Fruit fly (Drosophila melanogaster) whole organism, embryonic: ENCODE measurements around the gene Bruce.

ENCODE experiments used
- Antp ChIP-seq: fragments of 200-800 bp; sonication (Bioruptor generic); optimal IDR thresholded peaks from 3 replicates; lab custom pipeline; 2016; ENCODE audit warnings: missing biosample characterization, missing genetic modification characterization
- CG10209 ChIP-seq: fragments of 200-800 bp; sonication (Bioruptor generic); optimal IDR thresholded peaks from 3 replicates; lab custom pipeline; 2017; ENCODE audit warnings: missing biosample characterization, mild to moderate bottlenecking, missing genetic modification characterization, missing genetic modification reagents
- CG10959 ChIP-seq: fragments of 200-800 bp; sonication (Bioruptor generic); IDR thresholded peaks from 2 replicates; pipeline ENCODE4 v1.3.6; 2022; ENCODE audit warnings: missing biosample characterization, missing genetic modification characterization
- CG11504 ChIP-seq: fragments of 200-800 bp; sonication (Bioruptor generic); optimal IDR thresholded peaks from 3 replicates; lab custom pipeline; 2019; ENCODE audit warnings: missing biosample characterization, mild to moderate bottlenecking, missing genetic modification characterization, moderate library complexity
- CG11560 ChIP-seq: fragments of 200-800 bp; sonication (Bioruptor generic); IDR thresholded peaks from 3 replicates; pipeline ENCODE4 v1.3.6; 2022; ENCODE audit warnings: missing biosample characterization, missing genetic modification characterization
- CG12155 ChIP-seq: fragments of 200-800 bp; sonication (Bioruptor generic); optimal IDR thresholded peaks from 3 replicates; lab custom pipeline; 2016; ENCODE audit warnings: missing biosample characterization, missing genetic modification characterization
- CG12659 ChIP-seq: fragments of 200-800 bp; sonication (Bioruptor generic); optimal IDR thresholded peaks from 3 replicates; lab custom pipeline; 2017; ENCODE audit warnings: mild to moderate bottlenecking, missing biosample characterization, missing genetic modification reagents, missing genetic modification characterization
- CG12769 ChIP-seq: fragments of 200-800 bp; sonication (Bioruptor generic); optimal IDR thresholded peaks from 2 replicates; lab custom pipeline; 2019; ENCODE audit warnings: missing biosample characterization, mild to moderate bottlenecking, missing genetic modification characterization, moderate library complexity
- CG14710 ChIP-seq: fragments of 200-800 bp; sonication (Bioruptor generic); optimal IDR thresholded peaks from 3 replicates; lab custom pipeline; 2019; ENCODE audit warnings: missing biosample characterization, mild to moderate bottlenecking, missing genetic modification characterization, moderate library complexity
- CG14860 ChIP-seq: fragments of 200-800 bp; sonication (Bioruptor generic); IDR thresholded peaks from 3 replicates; pipeline ENCODE4 v1.3.6; 2022; ENCODE audit warnings: missing biosample characterization, missing genetic modification characterization; ENCODE audit not compliant: partially characterized antibody
- CG15269 ChIP-seq: fragments of 200-800 bp; sonication (Bioruptor generic); optimal IDR thresholded peaks from 2 replicates; lab custom pipeline; 2018; ENCODE audit warnings: missing biosample characterization, mild to moderate bottlenecking, missing genetic modification characterization, moderate library complexity
- CG18599 ChIP-seq: fragments of 200-800 bp; sonication (Bioruptor generic); optimal IDR thresholded peaks from 3 replicates; lab custom pipeline; 2017; ENCODE audit warnings: missing biosample characterization, missing genetic modification characterization, mild to moderate bottlenecking, moderate library complexity, missing genetic modification reagents
- CG2120 ChIP-seq: fragments of 200-800 bp; sonication (Bioruptor generic); optimal IDR thresholded peaks from 3 replicates; lab custom pipeline; 2016; ENCODE audit warnings: missing biosample characterization, missing genetic modification characterization
- CG3281 ChIP-seq: fragments of 200-800 bp; sonication (Bioruptor generic); optimal IDR thresholded peaks from 3 replicates; lab custom pipeline; 2017; ENCODE audit warnings: missing biosample characterization, mild to moderate bottlenecking, missing genetic modification characterization
- CG6175 ChIP-seq: fragments of 200-800 bp; sonication (Bioruptor generic); IDR thresholded peaks from 3 replicates; pipeline ENCODE4 v1.3.6; 2022; ENCODE audit warnings: missing biosample characterization, missing genetic modification characterization
- CG6813 ChIP-seq: fragments of 200-800 bp; sonication (Bioruptor generic); optimal IDR thresholded peaks from 2 replicates; lab custom pipeline; 2017; ENCODE audit warnings: missing biosample characterization, missing genetic modification characterization, mild to moderate bottlenecking, moderate library complexity, missing genetic modification reagents
- CG8290 ChIP-seq, 3 experiments: fragments of 200-800 bp; sonication (Bioruptor generic); optimal IDR thresholded peaks; 2 replicates each; lab custom pipeline; 2016 to 2019; ENCODE audit warnings: missing biosample characterization in 3 of 3, missing genetic modification characterization in 3 of 3, mild to moderate bottlenecking in 2 of 3, moderate library complexity in 1 of 3
- CoRest ChIP-seq: fragments of 200-800 bp; sonication (Bioruptor generic); optimal IDR thresholded peaks from 3 replicates; lab custom pipeline; 2018; ENCODE audit warnings: missing biosample characterization, mild to moderate bottlenecking, missing genetic modification characterization, moderate library complexity
- Ets65A ChIP-seq: fragments of 200-800 bp; sonication (Bioruptor generic); peaks from one replicate; lab custom pipeline; 2016; ENCODE audit warnings: missing biosample characterization, missing genetic modification characterization
- Hr51 ChIP-seq, 2 experiments: fragments of 200-800 bp; sonication (Bioruptor generic); optimal IDR thresholded peaks; 2 replicates in 1 of 2; 3 replicates in 1 of 2; lab custom pipeline; 2016 to 2018; ENCODE audit warnings: missing biosample characterization in 2 of 2, missing genetic modification characterization in 2 of 2, mild to moderate bottlenecking in 1 of 2, moderate library complexity in 1 of 2
- Meics ChIP-seq: fragments of 200-800 bp; sonication (Bioruptor generic); optimal IDR thresholded peaks from 2 replicates; lab custom pipeline; 2017; ENCODE audit warnings: missing biosample characterization, mild to moderate bottlenecking, missing genetic modification characterization
- Oli ChIP-seq: fragments of 200-800 bp; sonication (Bioruptor generic); optimal IDR thresholded peaks from 2 replicates; lab custom pipeline; 2018; ENCODE audit warnings: missing biosample characterization, mild to moderate bottlenecking, missing genetic modification characterization, moderate library complexity
- Sry-β ChIP-seq: fragments of 200-800 bp; sonication (Bioruptor generic); optimal IDR thresholded peaks from 2 replicates; lab custom pipeline; 2018; ENCODE audit warnings: missing biosample characterization, mild to moderate bottlenecking, missing genetic modification characterization, moderate library complexity
- Sry-δ ChIP-seq: fragments of 200-800 bp; sonication (Bioruptor generic); optimal IDR thresholded peaks from 2 replicates; lab custom pipeline; 2016; ENCODE audit warnings: missing biosample characterization, missing genetic modification characterization
- amos ChIP-seq: fragments of 200-800 bp; sonication (Bioruptor generic); IDR thresholded peaks from 2 replicates; pipeline ENCODE4 v1.3.6; 2022; ENCODE audit warnings: missing biosample characterization, missing genetic modification characterization; ENCODE audit not compliant: partially characterized antibody
- ci ChIP-seq: fragments of 200-800 bp; sonication (Bioruptor generic); IDR thresholded peaks from 3 replicates; pipeline ENCODE4 v1.3.6; 2022; ENCODE audit warnings: missing biosample characterization, missing genetic modification characterization
- fd3F ChIP-seq: fragments of 200-800 bp; sonication (Bioruptor generic); optimal IDR thresholded peaks from 2 replicates; lab custom pipeline; 2018; ENCODE audit warnings: missing biosample characterization, mild to moderate bottlenecking, missing genetic modification characterization, moderate library complexity
- gem ChIP-seq: fragments of 200-800 bp; sonication (Bioruptor generic); optimal IDR thresholded peaks from 2 replicates; lab custom pipeline; 2019; ENCODE audit warnings: missing biosample characterization, mild to moderate bottlenecking, missing genetic modification characterization, moderate library complexity
- grau ChIP-seq: fragments of 200-800 bp; optimal IDR thresholded peaks from 3 replicates; lab custom pipeline; 2019; ENCODE audit warnings: missing biosample characterization, mild to moderate bottlenecking, missing genetic modification characterization, moderate library complexity
- hb ChIP-seq: fragments of 200-800 bp; sonication (Bioruptor generic); IDR thresholded peaks from 3 replicates; pipeline ENCODE4 v1.3.6; 2022; ENCODE audit warnings: missing biosample characterization, missing genetic modification characterization; ENCODE audit not compliant: partially characterized antibody
- her ChIP-seq: fragments of 200-800 bp; sonication (Bioruptor generic); optimal IDR thresholded peaks from 2 replicates; lab custom pipeline; 2016; ENCODE audit warnings: missing biosample characterization, missing genetic modification characterization
- lab ChIP-seq: fragments of 200-800 bp; sonication (Bioruptor generic); optimal IDR thresholded peaks from 3 replicates; lab custom pipeline; 2017; ENCODE audit warnings: missing biosample characterization, missing genetic modification characterization, mild to moderate bottlenecking, moderate library complexity, missing genetic modification reagents
- lilli ChIP-seq: fragments of 200-800 bp; sonication (Bioruptor generic); optimal IDR thresholded peaks from 3 replicates; lab custom pipeline; 2016; ENCODE audit warnings: missing biosample characterization, missing genetic modification characterization
- lov ChIP-seq, 2 experiments: fragments of 200-800 bp in 1 of 2; fragments of >200 bp in 1 of 2; sonication (Bioruptor generic) in 1 of 2; IDR thresholded peaks in 1 of 2; optimal IDR thresholded peaks in 1 of 2; 2 replicates in 1 of 2; 3 replicates in 1 of 2; pipeline versions ENCODE4 v1.3.6 to Lab custom; 2017 to 2022; ENCODE audit warnings: missing biosample characterization in 1 of 2, missing genetic modification characterization in 1 of 2
- nerfin-1 ChIP-seq: fragments of 200-800 bp; sonication (Bioruptor generic); optimal IDR thresholded peaks from 3 replicates; lab custom pipeline; 2019; ENCODE audit warnings: missing biosample characterization, mild to moderate bottlenecking, missing genetic modification characterization, moderate library complexity
- nmo ChIP-seq: fragments of 200-800 bp; sonication (Bioruptor generic); optimal IDR thresholded peaks from 2 replicates; lab custom pipeline; 2018; ENCODE audit warnings: missing biosample characterization, mild to moderate bottlenecking, missing genetic modification characterization, moderate library complexity
- pho ChIP-seq: fragments of 200-800 bp; sonication (Bioruptor generic); optimal IDR thresholded peaks from 2 replicates; lab custom pipeline; 2016; ENCODE audit warnings: missing biosample characterization, missing genetic modification characterization
- psq ChIP-seq: fragments of 200-800 bp; sonication (Bioruptor generic); optimal IDR thresholded peaks from 2 replicates; lab custom pipeline; 2017; ENCODE audit warnings: missing biosample characterization, missing genetic modification characterization
- repo ChIP-seq: fragments of 200-800 bp; sonication (Bioruptor generic); optimal IDR thresholded peaks from 2 replicates; lab custom pipeline; 2016; ENCODE audit warnings: missing biosample characterization, missing genetic modification characterization
- sd ChIP-seq: fragments of 200-800 bp; sonication (Bioruptor generic); optimal IDR thresholded peaks from 3 replicates; lab custom pipeline; 2018; ENCODE audit warnings: missing biosample characterization, mild to moderate bottlenecking, missing genetic modification characterization, moderate library complexity
- sens ChIP-seq: fragments of 200-800 bp; sonication (Bioruptor generic); peaks from one replicate; lab custom pipeline; 2016; ENCODE audit warnings: missing biosample characterization, missing genetic modification characterization
- sim ChIP-seq: fragments of 200-800 bp; sonication (Bioruptor generic); IDR thresholded peaks from 2 replicates; pipeline ENCODE4 v1.3.6; 2022; ENCODE audit warnings: missing biosample characterization, missing genetic modification characterization
- sug ChIP-seq: fragments of 200-800 bp; optimal IDR thresholded peaks from 2 replicates; lab custom pipeline; 2019; ENCODE audit warnings: missing biosample characterization, mild to moderate bottlenecking, missing genetic modification characterization, moderate library complexity
- tll ChIP-seq, 2 experiments: fragments of 200-800 bp in 1 of 2; fragments of >200 bp in 1 of 2; sonication (Bioruptor generic) in 1 of 2; optimal IDR thresholded peaks; 2 replicates each; lab custom pipeline; 2017 to 2019; ENCODE audit warnings: missing biosample characterization in 2 of 2, missing genetic modification characterization in 2 of 2, mild to moderate bottlenecking in 1 of 2, moderate library complexity in 1 of 2
- tx ChIP-seq: fragments of 200-800 bp; sonication (Bioruptor generic); optimal IDR thresholded peaks from 2 replicates; lab custom pipeline; 2016; ENCODE audit warnings: missing biosample characterization, missing genetic modification characterization
- yki ChIP-seq: fragments of >200 bp; optimal IDR thresholded peaks from 3 replicates; lab custom pipeline; 2018

Bruce gene

dm6 chr3R:10330734-10331642, at the start of gene Bruce, which contains the start of gene CG12818 (continued):
- TF ChIP-seq CG14860 (GFP tag; lab: Robert Waterston, UW) (peak; percentile 90), CG11560 (peak; percentile 100), Sry-δ (GFP tag; lab: Kevin White, UChicago) (peak; percentile 64), tx (GFP tag; lab: Kevin White, UChicago) (no peak), nerfin-1 (tag; lab: Kevin White, UChicago) (no peak), amos (GFP tag; lab: Robert Waterston, UW) (peak; percentile 59), psq (no peak), nmo (GFP tag; lab: Kevin White, UChicago) (no peak), Antp (GFP tag; lab: Kevin White, UChicago) (no peak), CG10959 (GFP tag; lab: Robert Waterston, UW) (no peak), lov (optimal IDR thresholded peaks at IDR 0.05; lab: Kevin White, UChicago) (no peak), lov (GFP tag; IDR thresholded peaks at IDR 0.05; lab: Robert Waterston, UW) (no peak), sim (no peak), yki (lab: Kevin White, UChicago) (no peak), CG6175 (GFP tag; lab: Robert Waterston, UW) (no peak), CG6813 (no peak), CG14710 (tag; lab: Kevin White, UChicago) (peak; percentile 63)

dm6 chr3R:10380025-10380424, 48.9 kb upstream of the Bruce start:
- TF ChIP-seq CG15269 (tag; lab: Kevin White, UChicago) (peak; percentile 44), ci (GFP tag; lab: Robert Waterston, UW) (no peak), CG18599 (GFP tag; lab: Kevin White, UChicago) (peak; percentile 55), sd (peak; percentile 22), CG3281 (GFP tag; lab: Kevin White, UChicago) (peak; percentile 32), Oli (tag; lab: Kevin White, UChicago) (peak; percentile 3), Hr51 (GFP tag; optimal IDR thresholded peaks at IDR 0.05; lab: Kevin White, UChicago) (peak in 1 of 2 experiments; percentile 18), tll (GFP tag; optimal IDR thresholded peaks at IDR 0.05; lab: Kevin White, UChicago) (no peak), Meics (no peak), CG12155 (GFP tag; lab: Kevin White, UChicago) (peak; percentile 4), CG12769 (tag; lab: Kevin White, UChicago) (peak; percentile 4), Sry-β (GFP tag; lab: Kevin White, UChicago) (no peak), sens (peak; percentile 64), CG2120 (GFP tag; lab: Kevin White, UChicago) (peak; percentile 70), CG8290 (GFP tag; optimal IDR thresholded peaks at IDR 0.05; lab: Kevin White, UChicago) (no peak), CG8290 (tag; optimal IDR thresholded peaks at IDR 0.05; lab: Kevin White, UChicago) (peak in 1 of 2 experiments; percentile 49), sug (peak; percentile 42), her (GFP tag; lab: Kevin White, UChicago) (peak; percentile 2), grau (tag; lab: Kevin White, UChicago) (peak; percentile 86), Ets65A (GFP tag; lab: Kevin White, UChicago) (no peak), pho (peak; percentile 9), CoRest (peak; percentile 16), lab (GFP tag; lab: Kevin White, UChicago) (peak; percentile 8), hb (GFP tag; lab: Robert Waterston, UW) (no peak), CG12659 (GFP tag; lab: Kevin White, UChicago) (peak; percentile 4), fd3F (GFP tag; lab: Kevin White, UChicago) (peak; percentile 21), gem (peak; percentile 21), repo (GFP tag; lab: Kevin White, UChicago) (no peak), CG11504 (peak; percentile 1), CG10209 (GFP tag; lab: Kevin White, UChicago) (no peak), lilli (GFP tag; lab: Kevin White, UChicago) (peak; percentile 19)
